Fruit fly (Drosophila melanogaster): ENCODE results near the gene Npc2c.

Npc2c gene

DNA sequence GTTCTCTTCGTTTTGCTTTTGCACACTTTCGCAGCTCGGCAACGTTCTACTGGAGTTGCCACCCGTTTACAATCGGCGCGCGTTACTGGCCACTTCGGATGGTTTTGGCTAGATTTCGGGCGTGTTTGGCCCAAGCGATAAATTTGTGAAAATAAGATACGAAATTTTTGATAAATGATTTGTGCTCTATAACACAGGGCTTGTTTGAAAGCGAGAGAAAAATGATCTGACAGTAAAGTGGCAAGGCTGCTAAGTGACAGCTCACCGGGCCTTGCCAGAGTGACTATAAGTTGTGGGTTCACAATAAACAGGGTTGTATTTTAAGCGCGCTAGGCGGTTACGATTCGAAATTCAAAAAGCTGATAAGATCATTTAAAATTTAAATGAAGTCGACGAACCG, 49.9 kb downstream of the Npc2c start, which contains the start of gene Fmr1 (continued):
- peak; percentile 52 for TF ChIP-seq maf-S (GFP tag; optimal IDR thresholded peaks at IDR 0.05)
- TF ChIP-seq pros (GFP tag; optimal IDR thresholded peaks at IDR 0.05) = no peak
- peak; percentile 54 for TF ChIP-seq HmgD (GFP tag; optimal IDR thresholded peaks at IDR 0.05)
- no peak for TF ChIP-seq Ssrp (tag; optimal IDR thresholded peaks at IDR 0.05)
- TF ChIP-seq CkIIα-i1 (GFP tag; IDR thresholded peaks at IDR 0.05) = no peak
- TF ChIP-seq zen (tag; optimal IDR thresholded peaks at IDR 0.05) = peak; percentile 36
- peak; percentile 72 for TF ChIP-seq CG2120 (GFP tag; optimal IDR thresholded peaks at IDR 0.05)
- peak; percentile 46; the same call in 2 of the 3 replicates for TF ChIP-seq CG16813 (GFP tag; IDR thresholded peaks at IDR 0.05; ENCODE audit: partially characterized antibody)
- peak; percentile 54 for TF ChIP-seq Bteb2 (GFP tag; optimal IDR thresholded peaks at IDR 0.05)
- 0 out of 3 replicates have a peak, but pooled peaks have one; percentile 42 for TF ChIP-seq so (GFP tag; IDR thresholded peaks at IDR 0.05)
- peak; percentile 15; the same call in 1 of the 3 replicates for TF ChIP-seq Opbp (GFP tag; IDR thresholded peaks at IDR 0.05; ENCODE audit: partially characterized antibody)
- TF ChIP-seq CG17328 (GFP tag; IDR thresholded peaks at IDR 0.05) = peak; percentile 26; the same call in 1 of the 2 replicates
- TF ChIP-seq caup (GFP tag; optimal IDR thresholded peaks at IDR 0.05; ENCODE audit: severe bottlenecking) = no peak
- TF ChIP-seq NC2α (GFP tag; optimal IDR thresholded peaks at IDR 0.05) = peak; percentile 39
- TF ChIP-seq CG11456 (GFP tag; IDR thresholded peaks at IDR 0.05) = peak; percentile 49; the same call in 1 of the 3 replicates
- TF ChIP-seq run (tag; optimal IDR thresholded peaks at IDR 0.05) = no peak
- peak; percentile 49 for TF ChIP-seq slp2 (GFP tag; optimal IDR thresholded peaks at IDR 0.05)
- peak; percentile 42 for TF ChIP-seq Sox102F (GFP tag; optimal IDR thresholded peaks at IDR 0.05)
- TF ChIP-seq CG6272 (GFP tag; IDR thresholded peaks at IDR 0.05) = peak; percentile 40; the same call in 1 of the 2 replicates
- peak; percentile 53 for TF ChIP-seq sisA (GFP tag; IDR thresholded peaks at IDR 0.05)
- peak; percentile 65 for TF ChIP-seq CG13424 (tag; optimal IDR thresholded peaks at IDR 0.05)
- no peak for TF ChIP-seq CG18476 (GFP tag; optimal IDR thresholded peaks at IDR 0.05)
- peak; percentile 44 for TF ChIP-seq CG10543 (GFP tag; optimal IDR thresholded peaks at IDR 0.05)
- peak; percentile 67 for TF ChIP-seq CG33213 (GFP tag; optimal IDR thresholded peaks at IDR 0.05)
- peak; percentile 24 for TF ChIP-seq MESR4 (GFP tag; optimal IDR thresholded peaks at IDR 0.05)
- TF ChIP-seq lilli (GFP tag; optimal IDR thresholded peaks at IDR 0.05) = peak; percentile 71
- no peak for TF ChIP-seq sqz (GFP tag; optimal IDR thresholded peaks at IDR 0.05)
- TF ChIP-seq grn (GFP tag; optimal IDR thresholded peaks at IDR 0.05) = peak; percentile 70
- TF ChIP-seq Antp (GFP tag; optimal IDR thresholded peaks at IDR 0.05) = peak; percentile 81
- TF ChIP-seq Trl (optimal IDR thresholded peaks at IDR 0.05) = no peak
- peak; percentile 52 for TF ChIP-seq Trl (GFP tag; optimal IDR thresholded peaks at IDR 0.05)
- peak; percentile 5 for TF ChIP-seq CG18011 (GFP tag; optimal IDR thresholded peaks at IDR 0.05)
- no peak for TF ChIP-seq CG11695 (GFP tag; IDR thresholded peaks at IDR 0.05)
- TF ChIP-seq fd96Cb (tag; optimal IDR thresholded peaks at IDR 0.05) = no peak
- TF ChIP-seq CG9437 (GFP tag; optimal IDR thresholded peaks at IDR 0.05) = peak; percentile 19
- TF ChIP-seq gsb-n (tag; optimal IDR thresholded peaks at IDR 0.05) = peak; percentile 41
- peak; percentile 60 for TF ChIP-seq emc (GFP tag; optimal IDR thresholded peaks at IDR 0.05)
- TF ChIP-seq lmd (GFP tag; IDR thresholded peaks at IDR 0.05) = peak; percentile 51; the same call in 1 of the 2 replicates
- TF ChIP-seq nom (GFP tag; optimal IDR thresholded peaks at IDR 0.05) = no peak
- no peak for TF ChIP-seq Taf1 (GFP tag; IDR thresholded peaks at IDR 0.05)
- TF ChIP-seq aop (GFP tag; IDR thresholded peaks at IDR 0.05) = no peak
- peak; percentile 63 for TF ChIP-seq HLH54F (GFP tag; optimal IDR thresholded peaks at IDR 0.05)
- TF ChIP-seq Kr (GFP tag; optimal IDR thresholded peaks at IDR 0.05) = no peak
- TF ChIP-seq CG3995 (GFP tag; optimal IDR thresholded peaks at IDR 0.05) = peak; percentile 41
- TF ChIP-seq CG12659 (GFP tag; optimal IDR thresholded peaks at IDR 0.05) = peak; percentile 81
- TF ChIP-seq CG12071 (GFP tag; optimal IDR thresholded peaks at IDR 0.05) = no peak
- TF ChIP-seq E2f1 (GFP tag; IDR thresholded peaks at IDR 0.05) = 0 out of 2 replicates have a peak, but pooled peaks have one; percentile 32
- no peak for TF ChIP-seq sc (optimal IDR thresholded peaks at IDR 0.05)
- TF ChIP-seq sc (GFP tag; optimal IDR thresholded peaks at IDR 0.05) = no peak
- peak; percentile 49 for TF ChIP-seq CG9876 (GFP tag; optimal IDR thresholded peaks at IDR 0.05)
- no peak for TF ChIP-seq CG17912 (GFP tag; optimal IDR thresholded peaks at IDR 0.05)

Data from whole organism, embryonic.